Worm (Caenorhabditis elegans) whole organism, mixed stage, embryonic: ENCODE measurements around the gene drh-1.

Experiments
- blmp-1 ChIP-seq: fragments of 150-350 bp; optimal IDR thresholded peaks from 2 replicates; lab custom pipeline; 2014; ENCODE audit warnings: missing biosample characterization, missing genetic modification characterization
- ces-1 ChIP-seq: fragments of 150-350 bp; optimal IDR thresholded peaks from 2 replicates; lab custom pipeline; 2014; ENCODE audit warnings: missing biosample characterization, missing genetic modification reagents, missing genetic modification characterization
- elt-1 ChIP-seq: sonication (generic microtip); optimal IDR thresholded peaks from 2 replicates; lab custom pipeline; 2017; ENCODE audit warnings: missing genetic modification characterization, mild to moderate bottlenecking, missing compliant biosample characterization, antibody characterized with exemption, moderate library complexity, borderline replicate concordance; ENCODE audit not compliant: insufficient read depth
- lsy-2 ChIP-seq: fragments of 150-350 bp; optimal IDR thresholded peaks from 2 replicates; lab custom pipeline; 2014; ENCODE audit warnings: missing biosample characterization, missing genetic modification characterization
- mab-5 ChIP-seq: fragments of 150-350 bp; optimal IDR thresholded peaks from 2 replicates; lab custom pipeline; 2014; ENCODE audit warnings: missing biosample characterization, missing genetic modification characterization
- mep-1 ChIP-seq: fragments of 150-350 bp; optimal IDR thresholded peaks from 2 replicates; lab custom pipeline; 2017; ENCODE audit warnings: missing biosample characterization, missing genetic modification reagents, missing genetic modification characterization, inconsistent platforms
- nhr-76 ChIP-seq: sonication (generic microtip); optimal IDR thresholded peaks from 2 replicates; lab custom pipeline; 2017; ENCODE audit warnings: missing biosample characterization, missing genetic modification characterization
- sem-2 ChIP-seq: fragments of 200-800 bp; sonication (Bioruptor generic); optimal IDR thresholded peaks from 2 replicates; lab custom pipeline; 2018; ENCODE audit warnings: mild to moderate bottlenecking, missing genetic modification characterization, missing compliant biosample characterization
- snpc-4 ChIP-seq: fragments of 150-350 bp; optimal IDR thresholded peaks from 2 replicates; lab custom pipeline; 2014; ENCODE audit warnings: missing biosample characterization, missing genetic modification characterization
- tbx-8 ChIP-seq: fragments of 200-800 bp; sonication (Bioruptor generic); optimal IDR thresholded peaks from 2 replicates; lab custom pipeline; 2018; ENCODE audit warnings: mild to moderate bottlenecking, missing genetic modification characterization, moderate library complexity, missing compliant biosample characterization
- unc-62 ChIP-seq: fragments of 150-350 bp; optimal IDR thresholded peaks from 2 replicates; lab custom pipeline; 2014; ENCODE audit warnings: missing biosample characterization, missing genetic modification reagents, missing genetic modification characterization

ce11 chrIV:6574343-6574742 is 38.8 kb downstream of the drh-1 start:
- TF ChIP-seq sem-2 = no peak
- no peak for TF ChIP-seq blmp-1
- TF ChIP-seq ces-1 (GFP tag; lab: Kevin White, UChicago) = peak; percentile 2
- no peak for TF ChIP-seq nhr-76 (tag; lab: Kevin White, UChicago)
- TF ChIP-seq mab-5 = no peak
- no peak for TF ChIP-seq snpc-4 (tag; lab: Kevin White, UChicago)
- no peak for TF ChIP-seq mep-1 (tag; lab: Kevin White, UChicago)
- TF ChIP-seq elt-1 = no peak
- TF ChIP-seq tbx-8 (GFP tag; lab: Kevin White, UChicago) = no peak
- TF ChIP-seq unc-62 (GFP tag; lab: Kevin White, UChicago) = no peak
- no peak for TF ChIP-seq lsy-2
